Worm (Caenorhabditis elegans) whole organism, late embryonic: Measurements from ENCODE around the gene col-119.

Experiments used
- ceh-14 ChIP-seq: sonication (generic microtip); optimal IDR thresholded peaks from 2 replicates; lab custom pipeline; 2016; ENCODE audit warnings: missing genotype, missing genetic modification characterization, missing compliant biosample characterization
- elt-4 ChIP-seq: sonication (generic microtip); optimal IDR thresholded peaks from 2 replicates; lab custom pipeline; 2016; ENCODE audit warnings: missing genetic modification characterization, missing compliant biosample characterization
- nhr-11 ChIP-seq: fragments of 150-350 bp; optimal IDR thresholded peaks from 2 replicates; lab custom pipeline; 2014; ENCODE audit warnings: missing biosample characterization, missing genetic modification characterization
- pag-3 ChIP-seq: sonication (generic microtip); optimal IDR thresholded peaks from 2 replicates; lab custom pipeline; 2016; ENCODE audit warnings: missing compliant biosample characterization, missing genetic modification characterization, borderline replicate concordance
- pha-4 ChIP-seq: fragments of 150-350 bp; optimal IDR thresholded peaks from 2 replicates; lab custom pipeline; 2018; ENCODE audit warnings: missing biosample characterization, missing genetic modification reagents, missing genetic modification characterization
- tbx-2 ChIP-seq: sonication (generic microtip); optimal IDR thresholded peaks from 2 replicates; lab custom pipeline; 2016; ENCODE audit warnings: missing genetic modification characterization, missing compliant biosample characterization

- TF ChIP-seq tbx-2 (tag; lab: Kevin White, UChicago) (no peak), ceh-14 (no peak), nhr-11 (no peak), pag-3 (tag; lab: Kevin White, UChicago) (no peak), pha-4 (tag; lab: Kevin White, UChicago) (no peak), elt-4 (tag; lab: Kevin White, UChicago) (no peak)
Observed at ce11 chrIV:9016477-9016876, 36.9 kb upstream of the col-119 start, which contains the start of gene acc-2.
